Fruit fly (Drosophila melanogaster): ENCODE measurements around the gene Hpf1.

The Hpf1 gene

DNA sequence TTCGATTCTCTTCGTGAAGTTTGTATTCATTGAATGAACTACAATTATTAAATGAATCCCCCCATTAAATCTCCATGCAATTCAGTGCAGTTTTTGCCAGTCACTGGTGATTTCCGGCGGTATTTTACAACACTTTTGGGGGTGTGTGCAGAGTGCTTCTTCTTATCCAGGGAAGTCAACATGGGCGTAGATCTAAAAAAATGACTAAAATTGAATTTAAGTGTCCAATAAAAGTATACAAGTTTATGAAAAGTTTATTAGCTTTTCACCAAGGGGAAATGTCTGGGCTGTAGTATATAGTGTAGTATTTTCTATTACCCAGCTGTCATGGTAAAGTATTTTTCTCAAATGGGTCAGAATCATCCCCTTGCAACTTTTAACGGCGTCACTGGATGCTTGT is at the start of gene Hpf1:
Hpf1 (plus strand) TSS at position 383 of the 400 bp plus-strand sequence.
- TF ChIP-seq CG17801 (GFP tag; optimal IDR thresholded peaks at IDR 0.05; ENCODE audit: partially characterized antibody), result peak; percentile 99

DNA sequence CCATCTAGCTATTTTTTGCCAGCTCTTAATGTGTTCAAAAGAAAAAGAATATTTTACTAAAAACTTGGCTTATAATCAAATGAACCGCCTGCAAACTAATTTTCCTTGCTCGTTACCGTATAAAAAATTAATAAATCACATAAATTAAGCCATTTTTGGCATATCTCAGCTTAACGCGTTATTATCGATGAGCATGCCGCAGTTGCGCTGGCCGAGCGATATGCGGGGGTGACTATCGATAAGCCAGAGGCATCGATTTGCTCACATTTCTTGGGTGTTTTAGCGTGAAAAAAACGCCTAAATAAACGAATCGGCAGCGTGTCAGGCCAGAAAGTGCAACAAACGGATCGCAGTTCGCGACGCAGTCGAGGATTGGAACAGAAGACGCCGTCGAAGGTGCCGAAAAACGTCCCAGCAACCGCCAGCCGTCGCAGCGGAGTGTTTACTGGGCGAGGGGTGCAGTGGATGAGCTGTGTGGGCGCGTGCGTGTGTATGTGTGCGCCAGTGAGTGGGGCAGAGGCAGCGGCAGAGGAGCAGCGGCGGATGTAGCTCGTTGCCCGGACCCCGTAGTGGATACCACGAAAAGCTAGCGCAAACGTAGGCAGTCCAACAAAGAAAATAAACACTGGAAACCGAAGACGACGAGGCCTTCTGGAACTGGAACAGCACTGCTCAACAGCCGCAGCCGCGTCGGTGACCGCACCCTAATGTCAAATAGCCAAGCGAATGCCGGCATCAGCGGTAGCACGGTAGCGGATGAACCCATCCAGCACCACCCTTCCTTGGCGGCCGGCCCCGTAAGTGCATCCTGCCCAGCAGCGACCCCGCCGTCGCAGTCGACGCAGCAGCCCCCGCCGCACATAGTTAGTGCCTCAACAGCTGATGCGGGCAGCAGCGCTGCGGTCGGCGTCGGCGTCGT is 49.1 kb upstream of the Hpf1 start, which contains the start of the genes Sym and Madm:
Sym (minus strand) TSS at position 199 of the 919 bp plus-strand sequence.
Madm (plus strand) TSS at position 233 of the 919 bp plus-strand sequence.
- peak; percentile 2 for TF ChIP-seq CG17801 (GFP tag; optimal IDR thresholded peaks at IDR 0.05; ENCODE audit: partially characterized antibody)

DNA sequence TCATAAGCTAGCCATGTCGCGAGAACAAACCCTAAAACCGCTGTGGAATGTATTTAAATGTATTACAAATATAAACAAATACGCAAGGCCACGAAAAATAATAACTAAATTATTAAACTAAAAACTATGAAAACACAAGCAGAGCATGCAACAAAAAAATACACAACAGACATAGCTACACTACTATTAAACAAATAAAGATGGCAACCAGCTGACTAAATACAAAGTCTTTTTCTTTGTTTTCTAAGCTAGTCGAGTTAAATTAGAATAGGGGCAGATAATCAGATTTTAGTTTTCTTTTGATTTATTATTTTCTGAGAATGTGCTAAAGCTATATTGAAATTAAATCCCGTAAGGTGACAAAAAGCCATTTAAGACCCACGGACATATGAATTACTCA is 45.0 kb upstream of the Hpf1 start:
- no peak for TF ChIP-seq CG17801 (GFP tag; optimal IDR thresholded peaks at IDR 0.05; ENCODE audit: partially characterized antibody)

DNA sequence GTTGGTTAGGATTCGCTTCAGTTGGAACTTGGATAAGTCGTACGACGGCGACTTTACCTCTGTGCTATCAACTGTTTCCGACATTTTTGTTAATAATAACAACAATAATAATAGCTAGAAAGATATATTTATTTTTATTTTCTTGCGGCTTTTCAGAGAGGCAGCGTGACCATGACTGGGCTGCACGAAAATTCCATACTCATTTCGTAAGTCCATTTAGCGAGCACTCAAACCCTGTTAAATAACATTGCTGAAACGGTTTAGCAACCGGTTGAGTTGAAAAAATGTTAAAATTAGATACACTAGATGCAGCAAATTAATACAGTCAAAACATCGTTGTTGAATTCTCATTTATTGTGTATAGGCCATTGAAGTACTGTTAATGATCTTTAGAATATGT is 37.1 kb upstream of the Hpf1 start, which contains the start of gene Dcps:
Dcps (minus strand) TSS at position 181 of the 400 bp plus-strand sequence.
- TF ChIP-seq CG17801 (GFP tag; optimal IDR thresholded peaks at IDR 0.05; ENCODE audit: partially characterized antibody), result no peak

dm6 chr3R:5758624-5759209 is 33.0 kb upstream of the Hpf1 start, which contains the start of gene Sec8:
Sec8 (minus strand) TSS chr3R:5758997.
- TF ChIP-seq CG17801 (GFP tag; optimal IDR thresholded peaks at IDR 0.05; ENCODE audit: partially characterized antibody), result peak; percentile 31

DNA sequence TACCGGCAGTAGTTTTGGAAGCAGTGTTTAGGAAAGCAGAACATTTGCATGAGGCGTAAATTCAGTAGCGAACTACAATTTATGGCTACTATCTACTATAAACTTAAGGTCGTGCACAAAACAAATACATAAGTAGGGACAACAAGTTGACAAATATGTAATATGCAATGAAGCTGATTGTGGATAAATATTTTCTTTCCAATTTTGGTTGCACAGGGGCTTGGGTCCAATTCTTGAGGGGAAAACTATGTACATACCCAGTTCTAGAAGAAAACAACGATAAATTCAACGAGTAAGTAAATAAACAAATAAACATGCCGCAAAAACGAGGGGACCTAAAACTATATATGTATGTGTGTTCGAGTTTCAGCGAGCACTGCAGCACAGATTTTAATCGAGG is 30.7 kb upstream of the Hpf1 start:
- TF ChIP-seq CG17801 (GFP tag; optimal IDR thresholded peaks at IDR 0.05; ENCODE audit: partially characterized antibody), result no peak

- TF ChIP-seq CG17801 (GFP tag; optimal IDR thresholded peaks at IDR 0.05; ENCODE audit: partially characterized antibody), result no peak
Measured at dm6 chr3R:5771614-5772202, 20.0 kb upstream of the Hpf1 start.

DNA sequence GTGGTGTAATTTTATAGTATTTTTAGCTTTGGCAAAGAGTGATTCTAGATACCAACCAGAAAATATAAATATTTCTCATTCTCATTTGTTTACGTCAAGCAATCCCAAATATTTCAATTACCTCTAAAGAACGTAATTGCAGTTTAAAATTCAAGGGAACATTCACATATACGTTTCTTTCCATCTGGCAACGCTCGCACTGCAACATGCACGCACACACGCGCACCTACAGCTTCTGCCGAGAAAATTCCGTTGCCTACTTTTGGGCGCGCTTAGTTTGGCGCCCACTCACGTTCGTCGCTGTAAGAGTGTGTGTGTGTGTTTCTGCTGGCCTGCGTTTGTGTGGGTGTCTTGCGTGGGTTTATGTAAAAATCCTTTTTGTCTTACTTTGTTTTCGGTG is 19.2 kb upstream of the Hpf1 start:
- no peak for TF ChIP-seq CG17801 (GFP tag; optimal IDR thresholded peaks at IDR 0.05; ENCODE audit: partially characterized antibody)

DNA sequence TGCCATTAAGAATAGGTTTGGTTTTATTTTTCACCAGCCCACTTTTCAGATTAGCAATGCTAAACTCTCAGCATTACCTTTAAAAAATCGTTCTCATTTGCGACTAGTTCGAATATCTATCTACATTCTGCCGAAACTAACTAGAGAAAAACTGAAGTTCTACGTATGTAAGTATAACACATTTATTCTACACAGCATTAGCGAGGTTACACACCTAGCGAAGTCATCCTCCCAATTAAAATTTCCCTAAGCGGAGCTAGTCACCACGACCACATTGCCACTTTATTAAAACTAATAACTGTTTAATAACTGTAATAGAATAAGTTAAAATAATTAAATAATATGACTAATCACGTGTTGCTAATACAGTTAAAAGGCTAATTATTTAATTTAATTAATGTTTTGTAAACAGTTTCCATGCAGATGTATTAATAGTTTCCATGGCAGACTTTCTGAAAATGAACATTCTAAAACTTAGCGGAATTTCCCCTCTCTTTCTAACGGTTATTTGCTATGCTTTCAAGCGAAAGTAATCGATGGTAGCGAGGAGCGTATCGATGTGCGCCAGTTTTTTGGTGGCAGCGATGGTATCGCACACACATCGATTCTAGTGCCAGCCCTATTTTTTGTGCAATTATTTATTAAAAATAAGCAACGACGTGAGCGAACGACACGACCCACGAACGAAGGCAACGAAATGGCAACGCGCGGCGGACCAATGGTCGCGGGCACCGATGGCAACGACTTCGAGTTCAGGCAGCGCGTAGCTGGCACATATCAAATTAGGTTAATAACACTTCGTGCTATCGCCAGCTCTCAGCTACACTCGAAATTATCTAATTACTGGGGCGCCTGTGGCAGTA is 12.7 kb upstream of the Hpf1 start, which contains the start of gene jagn:
jagn (plus strand) TSS at position 585 of the 863 bp plus-strand sequence.
- peak; percentile 50 for TF ChIP-seq CG17801 (GFP tag; optimal IDR thresholded peaks at IDR 0.05; ENCODE audit: partially characterized antibody)

DNA sequence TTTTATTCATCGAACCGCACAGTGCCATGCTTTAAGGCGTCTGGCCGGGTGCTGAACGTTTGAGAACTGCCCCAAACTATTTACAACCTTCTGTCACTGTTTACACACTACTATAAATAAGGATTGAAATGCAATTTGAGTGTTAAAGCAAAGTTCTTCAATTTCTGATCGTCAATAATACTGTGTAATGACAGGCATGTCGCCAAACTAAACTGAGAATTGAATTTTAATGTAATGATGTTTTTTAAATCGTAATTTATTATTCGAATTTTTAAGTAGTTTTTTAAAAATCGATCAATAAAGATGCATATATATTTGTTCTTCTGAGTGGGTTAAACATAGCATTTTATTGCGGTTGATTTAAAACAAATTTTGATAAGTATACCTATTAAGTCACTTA is 10.7 kb upstream of the Hpf1 start, which contains the start of gene CG2082:
CG2082 (minus strand) TSS at position 101 of the 400 bp plus-strand sequence.
- no peak for TF ChIP-seq CG17801 (GFP tag; optimal IDR thresholded peaks at IDR 0.05; ENCODE audit: partially characterized antibody)

dm6 chr3R:5781462-5781861 is 10.2 kb upstream of the Hpf1 start, which contains the start of gene kat-60L1:
kat-60L1 (plus strand) TSS chr3R:5781762.
- TF ChIP-seq CG17801 (GFP tag; optimal IDR thresholded peaks at IDR 0.05; ENCODE audit: partially characterized antibody), result no peak

dm6 chr3R:5789025-5789953 is 2.4 kb upstream of the Hpf1 start, which contains the start of the genes Hat1 and Rpn5:
Hat1 (minus strand) TSS chr3R:5789384.
Rpn5 (plus strand) TSS chr3R:5789493.
- TF ChIP-seq CG17801 (GFP tag; optimal IDR thresholded peaks at IDR 0.05; ENCODE audit: partially characterized antibody), result peak; percentile 78

Measured in ovary, adult (tissue).